Worm (Caenorhabditis elegans) whole organism, L4 larva: ENCODE data around the gene C30B5.6.

Source experiments
- F26F4.8 ChIP-seq: fragments of 200-800 bp; sonication (Bioruptor generic); conservative IDR thresholded peaks from 2 replicates; pipeline ENCODE4 v1.3.6; 2022; ENCODE audit warnings: missing genetic modification characterization, missing compliant biosample characterization
- F37D6.2 ChIP-seq: sonication (generic microtip); optimal IDR thresholded peaks from 2 replicates; lab custom pipeline; 2016; ENCODE audit warnings: mild to moderate bottlenecking, missing genetic modification characterization, missing compliant biosample characterization
- F49E8.2 ChIP-seq: sonication (generic microtip); optimal IDR thresholded peaks from 2 replicates; lab custom pipeline; 2016; ENCODE audit warnings: missing compliant biosample characterization, mild to moderate bottlenecking, missing genetic modification characterization, borderline replicate concordance
- T20F7.1 ChIP-seq: fragments of 200-800 bp; sonication (Bioruptor generic); optimal IDR thresholded peaks from 2 replicates; lab custom pipeline; 2018; ENCODE audit warnings: mild to moderate bottlenecking, missing genetic modification characterization, missing compliant biosample characterization
- T26A8.4 ChIP-seq: fragments of 200-800 bp; sonication (Bioruptor generic); IDR thresholded peaks from 2 replicates; pipeline ENCODE4 v1.3.6; 2022; ENCODE audit warnings: missing genetic modification characterization, missing compliant biosample characterization
- ZK337.2 ChIP-seq: fragments of 200-800 bp; sonication (Bioruptor generic); IDR thresholded peaks from 2 replicates; pipeline ENCODE4 v1.3.6; 2022; ENCODE audit warnings: missing genetic modification reagents, missing genetic modification characterization, missing compliant biosample characterization
- aha-1 ChIP-seq: fragments of 150-350 bp; peaks from one replicate; lab custom pipeline; 2014; ENCODE audit warnings: missing biosample characterization, missing genetic modification characterization
- aly-2 ChIP-seq: sonication (generic microtip); optimal IDR thresholded peaks from 2 replicates; lab custom pipeline; 2018; ENCODE audit warnings: missing biosample characterization, missing genetic modification characterization
- ceh-20 ChIP-seq: fragments of 200-800 bp; sonication (Bioruptor generic); IDR thresholded peaks from 2 replicates; pipeline ENCODE4 v1.3.6; 2022; ENCODE audit warnings: missing genetic modification reagents, missing genetic modification characterization, missing compliant biosample characterization
- ceh-62 ChIP-seq: sonication (generic microtip); optimal IDR thresholded peaks from 2 replicates; lab custom pipeline; 2017; ENCODE audit warnings: missing biosample characterization, missing genetic modification characterization
- ceh-82 ChIP-seq: sonication (generic microtip); optimal IDR thresholded peaks from 2 replicates; lab custom pipeline; 2017; ENCODE audit warnings: missing biosample characterization, missing genetic modification characterization
- ces-1 ChIP-seq: fragments of 150-350 bp; sonication (generic microtip); optimal IDR thresholded peaks from 4 replicates; lab custom pipeline; 2014; ENCODE audit warnings: missing biosample characterization, missing genetic modification reagents, missing genetic modification characterization
- ctbp-1 ChIP-seq: fragments of 200-800 bp; sonication (Bioruptor generic); IDR thresholded peaks from 2 replicates; pipeline ENCODE4 v1.3.6; 2022; ENCODE audit warnings: missing genetic modification reagents, missing genetic modification characterization, missing compliant biosample characterization
- daf-8 ChIP-seq: fragments of 200-800 bp; sonication (Bioruptor generic); IDR thresholded peaks from 2 replicates; pipeline ENCODE4 v1.3.6; 2022; ENCODE audit warnings: missing genetic modification characterization, missing compliant biosample characterization
- dmd-6 ChIP-seq: fragments of 200-800 bp; sonication (Bioruptor generic); IDR thresholded peaks from 2 replicates; pipeline ENCODE4 v1.3.6; 2022; ENCODE audit warnings: missing genetic modification reagents, missing genetic modification characterization, missing compliant biosample characterization
- dmd-8 ChIP-seq: fragments of 200-800 bp; sonication (Bioruptor generic); IDR thresholded peaks from 2 replicates; pipeline ENCODE4 v1.3.6; 2022; ENCODE audit warnings: missing genetic modification characterization, missing compliant biosample characterization
- dmd-9 ChIP-seq: fragments of 200-800 bp; sonication (Bioruptor generic); IDR thresholded peaks from 2 replicates; pipeline ENCODE4 v1.3.6; 2022; ENCODE audit warnings: missing genetic modification reagents, missing genetic modification characterization, missing compliant biosample characterization
- duxl-1 ChIP-seq: sonication (generic microtip); optimal IDR thresholded peaks from 2 replicates; lab custom pipeline; 2016; ENCODE audit warnings: mild to moderate bottlenecking, missing genetic modification characterization, moderate library complexity, missing compliant biosample characterization; ENCODE audit not compliant: poor library complexity
- dve-1 ChIP-seq: sonication (generic microtip); optimal IDR thresholded peaks from 2 replicates; lab custom pipeline; 2017; ENCODE audit warnings: antibody characterized with exemption, mild to moderate bottlenecking, missing genetic modification characterization, missing compliant biosample characterization; ENCODE audit not compliant: insufficient read depth
- hif-1 ChIP-seq, 2 experiments: sonication (generic microtip); optimal IDR thresholded peaks; 2 replicates each; lab custom pipeline; 2016 to 2017; ENCODE audit warnings: missing compliant biosample characterization in 2 of 2, missing genetic modification characterization in 2 of 2, missing genetic modification reagents in 2 of 2, missing genotype in 2 of 2, mild to moderate bottlenecking in 1 of 2
- hlh-11 ChIP-seq: fragments of 200-800 bp; sonication (Bioruptor generic); optimal IDR thresholded peaks from 2 replicates; lab custom pipeline; 2018; ENCODE audit warnings: mild to moderate bottlenecking, missing genetic modification characterization, missing compliant biosample characterization
- hmg-1.1 ChIP-seq: fragments of 200-800 bp; sonication (Bioruptor generic); IDR thresholded peaks from 2 replicates; pipeline ENCODE4 v1.3.6; 2022; ENCODE audit warnings: missing genetic modification reagents, missing genetic modification characterization, missing compliant biosample characterization
- lin-1 ChIP-seq: fragments of 200-800 bp; sonication (Bioruptor generic); IDR thresholded peaks from 2 replicates; pipeline ENCODE4 v1.3.6; 2022; ENCODE audit warnings: missing genetic modification reagents, missing genetic modification characterization, missing compliant biosample characterization
- lin-29 ChIP-seq: fragments of 200-800 bp; sonication (Bioruptor generic); IDR thresholded peaks from 2 replicates; pipeline ENCODE4 v1.3.6; 2022; ENCODE audit warnings: missing genetic modification reagents, missing genetic modification characterization, missing compliant biosample characterization
- lir-3 ChIP-seq: sonication (generic microtip); optimal IDR thresholded peaks from 2 replicates; lab custom pipeline; 2016; ENCODE audit warnings: mild to moderate bottlenecking, missing genetic modification characterization, missing compliant biosample characterization
- madf-9 ChIP-seq: fragments of 200-800 bp; sonication (Bioruptor generic); conservative IDR thresholded peaks from 2 replicates; pipeline ENCODE4 v1.3.6; 2022; ENCODE audit warnings: missing genetic modification reagents, missing genetic modification characterization, missing compliant biosample characterization
- mdl-1 ChIP-seq, 2 experiments: fragments of 150-350 bp in 1 of 2; sonication (generic microtip) in 1 of 2; optimal IDR thresholded peaks; 2 replicates each; lab custom pipeline; 2014 to 2017; ENCODE audit warnings: missing biosample characterization in 2 of 2, missing genetic modification characterization in 2 of 2
- mdt-29 ChIP-seq: fragments of 200-800 bp; sonication (Bioruptor generic); IDR thresholded peaks from 2 replicates; pipeline ENCODE4 v1.3.6; 2022; ENCODE audit warnings: missing genetic modification reagents, missing genetic modification characterization, missing compliant biosample characterization
- mep-1 ChIP-seq: fragments of 150-350 bp; sonication (generic microtip); optimal IDR thresholded peaks from 3 replicates; lab custom pipeline; 2014; ENCODE audit warnings: missing biosample characterization, missing genetic modification characterization
- mes-2 ChIP-seq: sonication (generic microtip); optimal IDR thresholded peaks from 2 replicates; lab custom pipeline; 2016; ENCODE audit warnings: missing genotype, mild to moderate bottlenecking, missing genetic modification characterization, missing compliant biosample characterization; ENCODE audit not compliant: poor library complexity, severe bottlenecking
- mxl-3 ChIP-seq: fragments of 200-800 bp; sonication (Bioruptor generic); optimal IDR thresholded peaks from 2 replicates; lab custom pipeline; 2018; ENCODE audit warnings: mild to moderate bottlenecking, missing genetic modification characterization, missing compliant biosample characterization
- nhr-102 ChIP-seq: sonication (generic microtip); optimal IDR thresholded peaks from 2 replicates; lab custom pipeline; 2016; ENCODE audit warnings: mild to moderate bottlenecking, missing genetic modification characterization, moderate library complexity, missing compliant biosample characterization
- nhr-28 ChIP-seq: fragments of 150-350 bp; optimal IDR thresholded peaks from 2 replicates; lab custom pipeline; 2014; ENCODE audit warnings: missing biosample characterization, missing genetic modification characterization
- nhr-42 ChIP-seq: fragments of 200-800 bp; sonication (Bioruptor generic); IDR thresholded peaks from 2 replicates; pipeline ENCODE4 v1.3.6; 2022; ENCODE audit warnings: missing genetic modification characterization, missing compliant biosample characterization
- nhr-76 ChIP-seq: fragments of 150-350 bp; optimal IDR thresholded peaks from 2 replicates; lab custom pipeline; 2014; ENCODE audit warnings: missing biosample characterization, missing genetic modification characterization
- nhr-77 ChIP-seq: fragments of 150-350 bp; optimal IDR thresholded peaks from 2 replicates; lab custom pipeline; 2014; ENCODE audit warnings: missing biosample characterization, missing genetic modification characterization
- pha-4 ChIP-seq, 2 experiments: fragments of 150-350 bp in 1 of 2; fragments of 200-800 bp in 1 of 2; sonication (Bioruptor generic) in 1 of 2; IDR thresholded peaks in 1 of 2; optimal IDR thresholded peaks in 1 of 2; 2 replicates each; pipeline versions ENCODE4 v1.3.6 to Lab custom; 2014 to 2022; ENCODE audit warnings: missing genetic modification characterization in 2 of 2, missing genetic modification reagents in 2 of 2, missing biosample characterization in 1 of 2, missing compliant biosample characterization in 1 of 2
- php-3 ChIP-seq: fragments of 200-800 bp; sonication (Bioruptor generic); IDR thresholded peaks from 2 replicates; pipeline ENCODE4 v1.3.6; 2022; ENCODE audit warnings: missing genetic modification reagents, missing genetic modification characterization, missing compliant biosample characterization
- rbr-2 ChIP-seq: sonication (generic microtip); optimal IDR thresholded peaks from 2 replicates; lab custom pipeline; 2016; ENCODE audit warnings: missing genotype, missing genetic modification characterization, missing compliant biosample characterization
- snpc-1.2 ChIP-seq: fragments of 200-800 bp; sonication (Bioruptor generic); IDR thresholded peaks from 2 replicates; pipeline ENCODE4 v1.3.6; 2022; ENCODE audit warnings: missing genetic modification reagents, missing genetic modification characterization, missing compliant biosample characterization
- spr-1 ChIP-seq: sonication (generic microtip); optimal IDR thresholded peaks from 2 replicates; lab custom pipeline; 2016; ENCODE audit warnings: mild to moderate bottlenecking, missing genetic modification characterization, missing compliant biosample characterization
- tra-1 ChIP-seq: fragments of 200-800 bp; sonication (Bioruptor generic); IDR thresholded peaks from 2 replicates; pipeline ENCODE4 v1.3.6; 2022; ENCODE audit warnings: missing genetic modification reagents, missing genetic modification characterization, missing compliant biosample characterization
- unc-62 ChIP-seq, 3 experiments: fragments of 150-350 bp in 1 of 3; sonication (generic microtip); optimal IDR thresholded peaks in 2 of 3; peaks in 1 of 3; 1 replicate in 1 of 3; 2 replicates in 2 of 3; lab custom pipeline; 2014 to 2017; ENCODE audit warnings: missing biosample characterization in 3 of 3, missing genetic modification characterization in 3 of 3, missing genetic modification reagents in 3 of 3, missing genotype in 1 of 3
- vab-7 ChIP-seq: fragments of 200-800 bp; sonication (Bioruptor generic); IDR thresholded peaks from 2 replicates; pipeline ENCODE4 v1.3.6; 2022; ENCODE audit warnings: missing genetic modification reagents, missing genetic modification characterization, missing compliant biosample characterization
- zfp-3 ChIP-seq: fragments of 200-800 bp; sonication (Bioruptor generic); conservative IDR thresholded peaks from 2 replicates; pipeline ENCODE4 v1.3.6; 2022; ENCODE audit warnings: missing genetic modification reagents, missing genetic modification characterization, missing compliant biosample characterization
- ztf-11 ChIP-seq: fragments of 150-350 bp; optimal IDR thresholded peaks from 2 replicates; lab custom pipeline; 2014; ENCODE audit warnings: missing biosample characterization, missing genetic modification characterization

C30B5.6 gene

DNA sequence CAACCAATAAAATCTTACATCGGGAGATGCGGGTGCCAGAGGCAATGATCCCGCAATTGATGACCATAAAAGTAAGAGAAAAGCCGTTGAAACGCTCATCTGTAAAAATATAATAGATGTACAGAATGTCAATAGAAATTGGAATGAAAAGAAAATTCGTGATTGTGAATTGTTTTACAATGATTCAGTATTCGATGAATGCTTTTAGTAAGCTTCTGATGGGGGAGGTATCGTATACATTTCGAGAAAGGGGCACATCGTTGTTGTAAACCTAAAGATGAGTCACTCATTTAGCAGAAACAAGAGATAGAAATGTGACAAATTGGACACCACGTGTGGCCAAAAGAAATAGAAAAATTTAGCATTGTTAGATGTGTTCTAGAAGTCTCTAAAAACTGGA lies at the start of gene C30B5.6:
Gene C30B5.6, minus strand, starts transcription at position 101 of the 400 bp plus-strand sequence.
- peak; percentile 29 for TF ChIP-seq aha-1 (tag; lab: Kevin White, UChicago)
- no peak for TF ChIP-seq vab-7 (GFP tag; lab: Robert Waterston, UW)
- no peak for TF ChIP-seq ctbp-1 (GFP tag; lab: Robert Waterston, UW)
- TF ChIP-seq mxl-3 = no peak
- TF ChIP-seq ces-1 = no peak

DNA sequence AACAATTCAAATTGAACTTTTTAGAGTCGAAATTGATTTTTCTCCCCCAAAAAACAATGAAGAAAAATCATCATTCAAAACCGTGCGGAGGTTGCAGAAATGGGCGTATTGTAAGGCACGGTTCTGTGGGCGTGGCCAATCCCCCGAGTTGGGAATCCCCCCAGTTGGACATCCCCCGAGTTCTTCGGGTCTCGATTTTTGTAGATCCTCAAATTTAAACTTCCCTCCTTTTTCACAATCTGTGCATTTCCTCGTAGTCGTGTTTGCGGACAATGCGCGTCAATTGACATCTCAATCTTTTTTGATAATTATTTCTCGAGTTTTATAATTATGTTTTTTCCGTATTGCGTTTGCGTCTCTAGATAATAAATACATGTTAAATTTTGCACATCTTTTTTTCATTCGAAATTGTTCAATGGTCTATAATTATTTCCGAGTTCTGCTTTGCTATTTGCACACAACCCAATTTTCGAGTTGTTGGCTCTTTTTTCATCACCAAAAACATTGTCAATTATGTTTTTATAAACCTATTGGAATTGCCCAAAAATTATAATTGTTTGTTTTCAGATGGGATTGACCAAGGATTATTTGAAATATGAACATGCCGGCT lies 47.5 kb upstream of the C30B5.6 start, which contains the start of gene F13H8.2:
Gene F13H8.2, plus strand, starts transcription at position 560 of the 610 bp plus-strand sequence.
- no peak for TF ChIP-seq ceh-62 (tag; lab: Kevin White, UChicago)
- 0 out of 2 replicates have a peak, but pooled peaks have one; percentile 30 for TF ChIP-seq dmd-8 (GFP tag; lab: Robert Waterston, UW)
- peak; percentile 91 for TF ChIP-seq ctbp-1 (GFP tag; lab: Robert Waterston, UW)
- TF ChIP-seq F49E8.2 (tag; lab: Kevin White, UChicago) = peak; percentile 22
- TF ChIP-seq unc-62 (GFP tag; optimal IDR thresholded peaks at IDR 0.05 in 1 of 2; lab: Kevin White, UChicago) = peak in 1 of 2 experiments; percentile 37
- no peak for TF ChIP-seq unc-62 (tag; optimal IDR thresholded peaks at IDR 0.05; lab: Kevin White, UChicago)
- no peak for TF ChIP-seq F26F4.8 (GFP tag; lab: Robert Waterston, UW)
- no peak for TF ChIP-seq nhr-76
- 0 out of 2 replicates have a peak, but pooled peaks have one; percentile 17 for TF ChIP-seq zfp-3 (GFP tag; lab: Robert Waterston, UW)
- peak; percentile 71 for TF ChIP-seq dmd-9 (GFP tag; lab: Robert Waterston, UW)
- peak; percentile 81 for TF ChIP-seq mep-1
- TF ChIP-seq mdl-1 (tag; optimal IDR thresholded peaks at IDR 0.05; lab: Kevin White, UChicago) = peak in 1 of 2 experiments; percentile 52
- no peak for TF ChIP-seq aly-2 (tag; lab: Kevin White, UChicago)
- TF ChIP-seq madf-9 (GFP tag; lab: Robert Waterston, UW) = no peak; the same call in 1 of the 2 replicates
- peak; percentile 61; the same call in 1 of the 2 replicates for TF ChIP-seq snpc-1.2 (GFP tag; lab: Robert Waterston, UW)
- TF ChIP-seq dmd-6 (GFP tag; lab: Robert Waterston, UW) = peak; percentile 78
- peak; percentile 91 for TF ChIP-seq lin-1 (GFP tag; lab: Robert Waterston, UW)
- no peak for TF ChIP-seq ztf-11 (tag; lab: Kevin White, UChicago)
- TF ChIP-seq T26A8.4 (GFP tag; lab: Robert Waterston, UW) = peak; percentile 76
- peak; percentile 67; the same call in 1 of the 2 replicates for TF ChIP-seq nhr-42 (GFP tag; lab: Robert Waterston, UW)
- peak; percentile 67 for TF ChIP-seq hlh-11 (tag; lab: Kevin White, UChicago)
- TF ChIP-seq pha-4 (GFP tag; IDR thresholded peaks at IDR 0.05; lab: Robert Waterston, UW) = no peak
- no peak for TF ChIP-seq pha-4 (tag; optimal IDR thresholded peaks at IDR 0.05; lab: Kevin White, UChicago)
- peak; percentile 62; the same call in 1 of the 2 replicates for TF ChIP-seq tra-1 (GFP tag; lab: Robert Waterston, UW)
- TF ChIP-seq dve-1 = peak; percentile 40
- 0 out of 2 replicates have a peak, but pooled peaks have one; percentile 36 for TF ChIP-seq php-3 (GFP tag; lab: Robert Waterston, UW)
- peak; percentile 20 for TF ChIP-seq nhr-28 (tag; lab: Kevin White, UChicago)
- peak in 1 of 2 experiments; percentile 58 for TF ChIP-seq hif-1 (tag; optimal IDR thresholded peaks at IDR 0.05; lab: Kevin White, UChicago)
- no peak for TF ChIP-seq mdt-29 (GFP tag; lab: Robert Waterston, UW)
- TF ChIP-seq nhr-77 (tag; lab: Kevin White, UChicago) = peak; percentile 28
- TF ChIP-seq ceh-82 (tag; lab: Kevin White, UChicago) = no peak
- 0 out of 2 replicates have a peak, but pooled peaks have one; percentile 11 for TF ChIP-seq lin-29
- peak; percentile 70; the same call in 1 of the 2 replicates for TF ChIP-seq ZK337.2
- TF ChIP-seq daf-8 (GFP tag; lab: Robert Waterston, UW) = no peak
- TF ChIP-seq duxl-1 (tag; lab: Kevin White, UChicago) = peak; percentile 41
- TF ChIP-seq rbr-2 (tag; lab: Kevin White, UChicago) = peak; percentile 78
- TF ChIP-seq hmg-1.1 = peak; percentile 90
- no peak for TF ChIP-seq lir-3 (tag; lab: Kevin White, UChicago)
- TF ChIP-seq F37D6.2 = peak; percentile 42
- TF ChIP-seq ceh-20 (GFP tag; lab: Robert Waterston, UW) = peak; percentile 77
- peak; percentile 62 for TF ChIP-seq spr-1 (tag; lab: Kevin White, UChicago)
- TF ChIP-seq T20F7.1 = peak; percentile 63
- peak; percentile 92 for TF ChIP-seq mes-2 (tag; lab: Kevin White, UChicago)
- peak; percentile 77 for TF ChIP-seq vab-7 (GFP tag; lab: Robert Waterston, UW)
- no peak for TF ChIP-seq nhr-102 (tag; lab: Kevin White, UChicago)
